Fruit fly (Drosophila melanogaster): ENCODE measurements around the gene PIG-H.

The PIG-H gene

DNA sequence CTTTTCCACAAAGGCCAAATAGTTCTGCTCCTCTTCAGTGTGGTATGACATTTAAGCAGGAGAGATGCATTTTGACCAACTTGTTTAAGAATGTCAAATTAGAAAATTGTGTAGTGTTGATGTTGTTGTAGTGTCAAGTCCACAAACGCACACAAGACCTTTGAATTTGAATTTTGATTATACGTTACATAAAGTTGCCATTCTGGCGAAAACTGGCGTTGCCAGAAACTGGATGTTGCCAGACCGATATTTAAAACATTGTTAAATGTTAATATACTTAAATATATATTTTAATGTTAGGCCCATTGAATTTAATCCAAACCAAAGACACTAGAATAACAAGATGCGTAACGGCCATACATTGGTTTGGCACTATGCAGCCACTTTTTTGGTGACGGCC is 26.6 kb upstream of the PIG-H start:
- TF ChIP-seq Lhr (GFP tag; optimal IDR thresholded peaks at IDR 0.05) (peak; percentile 7), D19A (tag; optimal IDR thresholded peaks at IDR 0.05) (no peak), cato (GFP tag; optimal IDR thresholded peaks at IDR 0.05; ENCODE audit: borderline replicate concordance) (no peak), CG1233 (GFP tag; optimal IDR thresholded peaks at IDR 0.05) (no peak), Med (GFP tag) (peak; percentile 34), cas (GFP tag; IDR thresholded peaks at IDR 0.05) (no peak), BEAF-32 (GFP tag; optimal IDR thresholded peaks at IDR 0.05) (peak; percentile 11), pzg (GFP tag; optimal IDR thresholded peaks at IDR 0.05) (peak; percentile 48), Dp (GFP tag; optimal IDR thresholded peaks at IDR 0.05) (peak; percentile 72), CG15514 (GFP tag; optimal IDR thresholded peaks at IDR 0.05) (peak; percentile 37), Ada2b (GFP tag; IDR thresholded peaks at IDR 0.05) (peak; percentile 30; the same call in 1 of the 2 replicates), Dll (GFP tag; IDR thresholded peaks at IDR 0.05; ENCODE audit: partially characterized antibody) (peak; percentile 32; the same call in 1 of the 4 replicates), stwl (tag; optimal IDR thresholded peaks at IDR 0.05) (peak; percentile 11), CG12219 (GFP tag; optimal IDR thresholded peaks at IDR 0.05) (no peak), MBD-R2 (GFP tag; IDR thresholded peaks at IDR 0.05) (peak; percentile 18; the same call in 1 of the 2 replicates), CG10267 (tag; optimal IDR thresholded peaks at IDR 0.05) (peak; percentile 9), unc-4 (GFP tag; IDR thresholded peaks at IDR 0.05; ENCODE audit: partially characterized antibody) (0 out of 2 replicates have a peak, but pooled peaks have one; percentile 22), CG9437 (GFP tag; optimal IDR thresholded peaks at IDR 0.05) (no peak), CG17361 (GFP tag; IDR thresholded peaks at IDR 0.05) (no peak), CG8281 (tag; optimal IDR thresholded peaks at IDR 0.05) (no peak), CG18619 (GFP tag; optimal IDR thresholded peaks at IDR 0.05) (no peak), CG13287 (GFP tag; IDR thresholded peaks at IDR 0.05; ENCODE audit: partially characterized antibody) (peak; percentile 38; the same call in 1 of the 2 replicates), CkIIα-i1 (GFP tag; IDR thresholded peaks at IDR 0.05) (no peak), Myb (GFP tag; optimal IDR thresholded peaks at IDR 0.05) (peak; percentile 91), CG14710 (tag; optimal IDR thresholded peaks at IDR 0.05) (peak; percentile 19), hkb (optimal IDR thresholded peaks at IDR 0.05) (no peak), hkb (GFP tag; IDR thresholded peaks at IDR 0.05) (peak; percentile 39; the same call in 1 of the 2 replicates), ewg (GFP tag; optimal IDR thresholded peaks at IDR 0.05) (no peak), YL-1 (GFP tag; optimal IDR thresholded peaks at IDR 0.05) (peak; percentile 2), Dad (GFP tag; optimal IDR thresholded peaks at IDR 0.05) (no peak), Tbp (GFP tag; optimal IDR thresholded peaks at IDR 0.05) (no peak), CG1603 (tag; optimal IDR thresholded peaks at IDR 0.05) (peak; percentile 29), exex (tag; optimal IDR thresholded peaks at IDR 0.05) (no peak), CG32767 (GFP tag; IDR thresholded peaks at IDR 0.05) (no peak), gfzf (GFP tag; optimal IDR thresholded peaks at IDR 0.05) (no peak), cwo (GFP tag; optimal IDR thresholded peaks at IDR 0.05) (no peak), luna (GFP tag; optimal IDR thresholded peaks at IDR 0.05) (no peak), Optix (GFP tag; IDR thresholded peaks at IDR 0.05) (no peak), NfI (GFP tag; optimal IDR thresholded peaks at IDR 0.05) (no peak), trem (tag; optimal IDR thresholded peaks at IDR 0.05) (peak; percentile 18), E2f2 (GFP tag; IDR thresholded peaks at IDR 0.05) (peak; percentile 74), btn (GFP tag; optimal IDR thresholded peaks at IDR 0.05) (no peak), Elba2 (GFP tag; optimal IDR thresholded peaks at IDR 0.05) (no peak), CG6813 (GFP tag; optimal IDR thresholded peaks at IDR 0.05) (no peak), GATAe (GFP tag; conservative IDR thresholded peaks at IDR 0.05) (no peak), schlank (tag; optimal IDR thresholded peaks at IDR 0.05) (no peak), CG8944 (GFP tag; optimal IDR thresholded peaks at IDR 0.05) (no peak), Scr (GFP tag; IDR thresholded peaks at IDR 0.05; ENCODE audit: partially characterized antibody) (peak; percentile 47; the same call in 1 of the 2 replicates), Adf1 (GFP tag; IDR thresholded peaks at IDR 0.05) (no peak), tgo (GFP tag; IDR thresholded peaks at IDR 0.05) (no peak)

Measured in whole organism, embryonic.